Worm (Caenorhabditis elegans) whole organism, L1 larva: Measurements from ENCODE around the gene capg-2.

ENCODE experiments used
- C04F5.9 ChIP-seq: sonication (generic microtip); optimal IDR thresholded peaks from 2 replicates; lab custom pipeline; 2016; ENCODE audit warnings: missing genetic modification characterization, missing compliant biosample characterization
- F16B12.6 ChIP-seq: fragments of 150-350 bp; optimal IDR thresholded peaks from 2 replicates; lab custom pipeline; 2014; ENCODE audit warnings: missing biosample characterization, missing genetic modification characterization
- aha-1 ChIP-seq: fragments of 150-350 bp; optimal IDR thresholded peaks from 2 replicates; lab custom pipeline; 2014; ENCODE audit warnings: missing biosample characterization, missing genetic modification characterization
- alr-1 ChIP-seq: fragments of 200-800 bp; sonication (Bioruptor generic); optimal IDR thresholded peaks from 2 replicates; lab custom pipeline; 2018; ENCODE audit warnings: borderline replicate concordance, mild to moderate bottlenecking, missing genetic modification characterization, missing compliant biosample characterization
- aly-2 ChIP-seq: fragments of 150-350 bp; optimal IDR thresholded peaks from 2 replicates; lab custom pipeline; 2014; ENCODE audit warnings: missing biosample characterization, missing genetic modification characterization
- ceh-88 ChIP-seq: fragments of 200-800 bp; sonication (Bioruptor generic); IDR thresholded peaks from 2 replicates; pipeline ENCODE4 v1.3.6; 2022; ENCODE audit warnings: missing genetic modification characterization, missing compliant biosample characterization
- ceh-90 ChIP-seq: sonication (generic microtip); optimal IDR thresholded peaks from 2 replicates; lab custom pipeline; 2016; ENCODE audit warnings: missing genetic modification characterization, missing compliant biosample characterization
- ces-1 ChIP-seq: fragments of 150-350 bp; optimal IDR thresholded peaks from 2 replicates; lab custom pipeline; 2014; ENCODE audit warnings: missing biosample characterization, missing genetic modification reagents, missing genetic modification characterization
- dpl-1 ChIP-seq, 3 experiments: fragments of 150-350 bp in 2 of 3; sonication (generic microtip) in 1 of 3; optimal IDR thresholded peaks; 2 replicates each; lab custom pipeline; 2014 to 2017; ENCODE audit warnings: missing biosample characterization in 3 of 3, missing genetic modification characterization in 3 of 3, missing genetic modification reagents in 3 of 3
- dsc-1 ChIP-seq: sonication (generic microtip); optimal IDR thresholded peaks from 2 replicates; lab custom pipeline; 2016; ENCODE audit warnings: mild to moderate bottlenecking, missing genetic modification characterization, missing compliant biosample characterization
- egl-27 ChIP-seq, 2 experiments: fragments of 150-350 bp in 1 of 2; sonication (generic microtip); optimal IDR thresholded peaks; 3 replicates each; lab custom pipeline; 2017 to 2018; ENCODE audit warnings: missing biosample characterization in 2 of 2, missing genetic modification characterization in 2 of 2, missing genetic modification reagents in 2 of 2
- elt-3 ChIP-seq, 6 experiments: fragments of 150-350 bp in 1 of 6; sonication (generic microtip); optimal IDR thresholded peaks; 2 replicates each; lab custom pipeline; 2017 to 2018; ENCODE audit warnings: missing biosample characterization in 6 of 6, missing genetic modification characterization in 6 of 6, inconsistent platforms in 1 of 6
- fkh-10 ChIP-seq: sonication (generic microtip); optimal IDR thresholded peaks from 2 replicates; lab custom pipeline; 2017; ENCODE audit warnings: missing biosample characterization, missing genetic modification reagents, missing genetic modification characterization
- fkh-8 ChIP-seq: sonication (generic microtip); optimal IDR thresholded peaks from 2 replicates; lab custom pipeline; 2016; ENCODE audit warnings: mild to moderate bottlenecking, missing genetic modification characterization, missing compliant biosample characterization
- grh-1 ChIP-seq: fragments of 200-800 bp; sonication (Bioruptor generic); IDR thresholded peaks from 2 replicates; pipeline ENCODE4 v1.3.6; 2022; ENCODE audit warnings: missing genetic modification reagents, missing genetic modification characterization, missing compliant biosample characterization
- hpl-2 ChIP-seq: fragments of 150-350 bp; optimal IDR thresholded peaks from 2 replicates; lab custom pipeline; 2014; ENCODE audit warnings: missing biosample characterization, missing genetic modification reagents, missing genetic modification characterization
- irx-1 ChIP-seq: sonication (generic microtip); optimal IDR thresholded peaks from 2 replicates; lab custom pipeline; 2016; ENCODE audit warnings: missing genetic modification characterization, missing compliant biosample characterization
- isw-1 ChIP-seq: fragments of 200-800 bp; sonication (Bioruptor generic); IDR thresholded peaks from 2 replicates; pipeline ENCODE4 v1.3.6; 2022; ENCODE audit warnings: missing genetic modification characterization, missing compliant biosample characterization
- jun-1 ChIP-seq: fragments of 150-350 bp; optimal IDR thresholded peaks from 2 replicates; lab custom pipeline; 2014; ENCODE audit warnings: missing biosample characterization, missing genetic modification reagents, missing genetic modification characterization
- lin-13 ChIP-seq: fragments of 150-350 bp; optimal IDR thresholded peaks from 2 replicates; lab custom pipeline; 2014; ENCODE audit warnings: missing biosample characterization, missing genetic modification reagents, missing genetic modification characterization
- lin-39 ChIP-seq: fragments of 150-350 bp; optimal IDR thresholded peaks from 2 replicates; lab custom pipeline; 2014; ENCODE audit warnings: missing biosample characterization, missing genetic modification reagents, missing genetic modification characterization
- lir-3 ChIP-seq: sonication (generic microtip); optimal IDR thresholded peaks from 2 replicates; lab custom pipeline; 2016; ENCODE audit warnings: mild to moderate bottlenecking, missing genetic modification characterization, moderate library complexity, missing compliant biosample characterization; ENCODE audit not compliant: poor library complexity
- mab-9 ChIP-seq: fragments of 200-800 bp; sonication (Bioruptor generic); IDR thresholded peaks from 2 replicates; pipeline ENCODE4 v1.3.6; 2022; ENCODE audit warnings: missing genetic modification reagents, missing genetic modification characterization, missing compliant biosample characterization
- mdl-1 ChIP-seq, 2 experiments: fragments of 150-350 bp; optimal IDR thresholded peaks; 2 replicates each; lab custom pipeline; 2014 to 2017; ENCODE audit warnings: missing biosample characterization in 2 of 2, missing genetic modification characterization in 2 of 2, inconsistent platforms in 1 of 2
- mep-1 ChIP-seq: fragments of 150-350 bp; optimal IDR thresholded peaks from 2 replicates; lab custom pipeline; 2014; ENCODE audit warnings: missing biosample characterization, missing genetic modification characterization
- nhr-20 ChIP-seq: sonication (generic microtip); optimal IDR thresholded peaks from 2 replicates; lab custom pipeline; 2016; ENCODE audit warnings: mild to moderate bottlenecking, missing genetic modification characterization, missing compliant biosample characterization
- nhr-28 ChIP-seq: fragments of 150-350 bp; optimal IDR thresholded peaks from 2 replicates; lab custom pipeline; 2014; ENCODE audit warnings: missing biosample characterization, missing genetic modification characterization
- nhr-47 ChIP-seq: sonication (generic microtip); optimal IDR thresholded peaks from 2 replicates; lab custom pipeline; 2016; ENCODE audit warnings: mild to moderate bottlenecking, missing genetic modification characterization, moderate library complexity, missing compliant biosample characterization
- nhr-71 ChIP-seq: sonication (generic microtip); optimal IDR thresholded peaks from 2 replicates; lab custom pipeline; 2016; ENCODE audit warnings: mild to moderate bottlenecking, missing genetic modification characterization, moderate library complexity, missing compliant biosample characterization
- nhr-77 ChIP-seq: fragments of 150-350 bp; optimal IDR thresholded peaks from 2 replicates; lab custom pipeline; 2014; ENCODE audit warnings: missing biosample characterization, missing genetic modification characterization
- nhr-84 ChIP-seq: sonication (generic microtip); optimal IDR thresholded peaks from 2 replicates; lab custom pipeline; 2017; ENCODE audit warnings: missing biosample characterization, missing genetic modification characterization
- nhr-90 ChIP-seq: sonication (generic microtip); optimal IDR thresholded peaks from 2 replicates; lab custom pipeline; 2016; ENCODE audit warnings: mild to moderate bottlenecking, missing genetic modification characterization, missing compliant biosample characterization; ENCODE audit not compliant: poor library complexity
- pax-3 ChIP-seq: fragments of 200-800 bp; sonication (Bioruptor generic); optimal IDR thresholded peaks from 2 replicates; lab custom pipeline; 2018; ENCODE audit warnings: mild to moderate bottlenecking, missing genetic modification characterization, moderate library complexity, missing compliant biosample characterization
- pqm-1 ChIP-seq: sonication (generic microtip); optimal IDR thresholded peaks from 3 replicates; lab custom pipeline; 2017; ENCODE audit warnings: missing biosample characterization, missing genetic modification characterization
- skn-1 ChIP-seq: fragments of 150-350 bp; optimal IDR thresholded peaks from 2 replicates; lab custom pipeline; 2014; ENCODE audit warnings: missing biosample characterization, missing genetic modification characterization
- snpc-4 ChIP-seq: fragments of 150-350 bp; optimal IDR thresholded peaks from 2 replicates; lab custom pipeline; 2014; ENCODE audit warnings: missing biosample characterization, missing genetic modification characterization
- snu-23 ChIP-seq: sonication (generic microtip); optimal IDR thresholded peaks from 2 replicates; lab custom pipeline; 2016; ENCODE audit warnings: missing genetic modification characterization, missing compliant biosample characterization
- sox-4 ChIP-seq: sonication (generic microtip); optimal IDR thresholded peaks from 2 replicates; lab custom pipeline; 2016; ENCODE audit warnings: missing genetic modification characterization, missing compliant biosample characterization
- sptf-1 ChIP-seq: fragments of 150-350 bp; optimal IDR thresholded peaks from 2 replicates; lab custom pipeline; 2014; ENCODE audit warnings: missing biosample characterization, missing genetic modification characterization
- sup-37 ChIP-seq: fragments of 200-800 bp; sonication (Bioruptor generic); optimal IDR thresholded peaks from 2 replicates; lab custom pipeline; 2018; ENCODE audit warnings: mild to moderate bottlenecking, missing genetic modification characterization, missing compliant biosample characterization
- swsn-7 ChIP-seq: sonication (generic microtip); optimal IDR thresholded peaks from 2 replicates; lab custom pipeline; 2016; ENCODE audit warnings: missing genetic modification characterization, missing compliant biosample characterization
- tbx-2 ChIP-seq: sonication (generic microtip); optimal IDR thresholded peaks from 2 replicates; lab custom pipeline; 2016; ENCODE audit warnings: missing genetic modification characterization, missing compliant biosample characterization
- tlp-1 ChIP-seq: fragments of 150-350 bp; optimal IDR thresholded peaks from 2 replicates; lab custom pipeline; 2014; ENCODE audit warnings: missing biosample characterization, missing genetic modification characterization
- unc-130 ChIP-seq: fragments of 150-350 bp; optimal IDR thresholded peaks from 2 replicates; lab custom pipeline; 2017; ENCODE audit warnings: missing biosample characterization, missing genetic modification characterization, inconsistent platforms
- unc-30 ChIP-seq: sonication (generic microtip); optimal IDR thresholded peaks from 2 replicates; lab custom pipeline; 2017; ENCODE audit warnings: missing biosample characterization, missing genetic modification characterization
- unc-62 ChIP-seq: fragments of 150-350 bp; optimal IDR thresholded peaks from 2 replicates; lab custom pipeline; 2014; ENCODE audit warnings: missing biosample characterization, missing genetic modification reagents, missing genetic modification characterization
- unc-86 ChIP-seq: sonication (generic microtip); optimal IDR thresholded peaks from 2 replicates; lab custom pipeline; 2016; ENCODE audit warnings: missing genetic modification characterization, missing compliant biosample characterization
- unc-98 ChIP-seq: fragments of 200-800 bp; sonication (Bioruptor generic); IDR thresholded peaks from 2 replicates; pipeline ENCODE4 v1.3.6; 2022; ENCODE audit warnings: missing genetic modification characterization, missing compliant biosample characterization
- xbp-1 ChIP-seq: sonication (generic microtip); optimal IDR thresholded peaks from 2 replicates; lab custom pipeline; 2016; ENCODE audit warnings: missing genetic modification characterization, missing compliant biosample characterization
- zag-1 ChIP-seq: fragments of 150-350 bp; optimal IDR thresholded peaks from 2 replicates; lab custom pipeline; 2014; ENCODE audit warnings: missing biosample characterization, missing genetic modification characterization
- ztf-11 ChIP-seq, 2 experiments: sonication (generic microtip); optimal IDR thresholded peaks; 2 replicates each; lab custom pipeline; 2016 to 2017; ENCODE audit warnings: missing genetic modification characterization in 2 of 2, missing biosample characterization in 1 of 2, missing compliant biosample characterization in 1 of 2
- ztf-4 ChIP-seq: fragments of 150-350 bp; optimal IDR thresholded peaks from 2 replicates; lab custom pipeline; 2014; ENCODE audit warnings: missing biosample characterization, missing genetic modification characterization

Gene capg-2

DNA sequence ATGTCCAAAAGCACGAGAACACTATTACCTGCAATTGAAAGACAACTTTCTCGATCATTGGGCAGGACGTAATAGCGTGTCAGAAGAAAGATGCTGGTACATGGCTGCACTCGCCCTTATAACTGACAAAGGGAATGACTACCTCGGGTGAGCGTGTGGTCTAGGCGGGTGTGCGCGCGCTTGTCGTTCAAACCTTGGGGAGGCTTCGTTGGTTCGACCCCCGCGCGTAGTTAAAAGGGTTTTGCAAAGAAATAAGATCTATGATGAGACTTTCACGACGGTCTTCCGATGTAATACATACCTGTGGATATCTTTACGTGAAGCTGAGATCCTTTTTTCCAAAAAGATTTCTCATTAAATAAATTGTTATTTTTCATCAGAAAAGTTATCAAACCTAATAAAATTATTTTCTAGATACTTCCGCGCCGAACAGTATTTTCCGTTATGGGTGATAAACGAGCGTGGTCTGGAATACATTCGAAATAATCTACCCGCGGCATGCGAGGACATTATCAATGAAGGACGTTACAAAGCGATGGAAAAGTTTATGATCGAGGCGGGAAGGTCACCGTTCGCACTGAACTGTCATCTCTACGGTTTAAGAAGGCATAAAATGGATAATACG, 31.9 kb downstream of the capg-2 start:
- TF ChIP-seq ces-1 (GFP tag; lab: Kevin White, UChicago) (no peak), irx-1 (peak; percentile 73), unc-86 (tag; lab: Kevin White, UChicago) (peak; percentile 77), sox-4 (tag; lab: Kevin White, UChicago) (peak; percentile 72), mep-1 (tag; lab: Kevin White, UChicago) (peak; percentile 58), nhr-77 (tag; lab: Kevin White, UChicago) (peak; percentile 79), fkh-10 (GFP tag; lab: Kevin White, UChicago) (peak; percentile 56), zag-1 (no peak), ceh-88 (GFP tag; lab: Robert Waterston, UW) (peak; percentile 73), grh-1 (GFP tag; lab: Robert Waterston, UW) (peak; percentile 74), pax-3 (tag; lab: Kevin White, UChicago) (peak; percentile 93), ztf-4 (tag; lab: Kevin White, UChicago) (peak; percentile 84), elt-3 (tag; optimal IDR thresholded peaks at IDR 0.05; lab: Kevin White, UChicago) (peak in 3 of 6 experiments; percentile 36 to 61 (median 37)), tbx-2 (peak; percentile 82), lir-3 (tag; lab: Kevin White, UChicago) (peak; percentile 10), aha-1 (tag; lab: Kevin White, UChicago) (no peak), pqm-1 (tag; lab: Kevin White, UChicago) (peak; percentile 80), snpc-4 (tag; lab: Kevin White, UChicago) (peak; percentile 57), nhr-47 (tag; lab: Kevin White, UChicago) (peak; percentile 93), nhr-90 (peak; percentile 87), egl-27 (tag; optimal IDR thresholded peaks at IDR 0.05; lab: Kevin White, UChicago) (no peak), nhr-71 (tag; lab: Kevin White, UChicago) (peak; percentile 88), lin-13 (peak; percentile 65), sup-37 (peak; percentile 69), F16B12.6 (no peak), ztf-11 (tag; optimal IDR thresholded peaks at IDR 0.05; lab: Kevin White, UChicago) (peak in 1 of 2 experiments; percentile 84), mdl-1 (tag; optimal IDR thresholded peaks at IDR 0.05; lab: Kevin White, UChicago) (peak in 1 of 2 experiments; percentile 72), lin-39 (tag; lab: Kevin White, UChicago) (peak; percentile 16), swsn-7 (tag; lab: Kevin White, UChicago) (peak; percentile 87), alr-1 (tag; lab: Kevin White, UChicago) (no peak), snu-23 (GFP tag; lab: Kevin White, UChicago) (peak; percentile 86), unc-98 (GFP tag; lab: Robert Waterston, UW) (peak; percentile 74), mab-9 (GFP tag; lab: Robert Waterston, UW) (peak; percentile 75), aly-2 (peak; percentile 86), nhr-84 (tag; lab: Kevin White, UChicago) (no peak), dpl-1 (GFP tag; optimal IDR thresholded peaks at IDR 0.05; lab: Kevin White, UChicago) (peak; percentile 27 to 68 (median 56)), skn-1 (tag; lab: Kevin White, UChicago) (peak; percentile 88), sptf-1 (no peak), isw-1 (peak; percentile 23; the same call in 1 of the 2 replicates), C04F5.9 (tag; lab: Kevin White, UChicago) (no peak), jun-1 (peak; percentile 85), unc-130 (tag; lab: Kevin White, UChicago) (peak; percentile 65), dsc-1 (tag; lab: Kevin White, UChicago) (peak; percentile 91), tlp-1 (tag; lab: Kevin White, UChicago) (no peak), unc-62 (GFP tag; lab: Kevin White, UChicago) (no peak), fkh-8 (peak; percentile 84), xbp-1 (tag; lab: Kevin White, UChicago) (peak; percentile 72), nhr-20 (tag; lab: Kevin White, UChicago) (peak; percentile 83), nhr-28 (no peak), unc-30 (no peak), hpl-2 (GFP tag; lab: Kevin White, UChicago) (peak; percentile 26), ceh-90 (tag; lab: Kevin White, UChicago) (peak; percentile 23)
